Worm (Caenorhabditis elegans) whole organism, early embryonic: ENCODE data around the gene F13C5.5.

Source experiments
- B0310.2 ChIP-seq: sonication (generic microtip); optimal IDR thresholded peaks from 2 replicates; lab custom pipeline; 2016; ENCODE audit warnings: mild to moderate bottlenecking, missing genetic modification characterization, missing compliant biosample characterization
- F13C5.2 ChIP-seq: sonication (generic microtip); optimal IDR thresholded peaks from 2 replicates; lab custom pipeline; 2017; ENCODE audit warnings: mild to moderate bottlenecking, missing genetic modification characterization, inconsistent platforms, missing compliant biosample characterization
- aly-1 ChIP-seq: sonication (generic microtip); optimal IDR thresholded peaks from 2 replicates; lab custom pipeline; 2016; ENCODE audit warnings: missing genetic modification characterization, missing compliant biosample characterization
- ama-1 ChIP-seq: fragments of 150-350 bp; optimal IDR thresholded peaks from 2 replicates; lab custom pipeline; 2014
- ceh-13 ChIP-seq: fragments of 200-800 bp; sonication (Bioruptor generic); optimal IDR thresholded peaks from 2 replicates; lab custom pipeline; 2018; ENCODE audit warnings: mild to moderate bottlenecking, missing genetic modification characterization, missing compliant biosample characterization
- ceh-36 ChIP-seq: sonication (generic microtip); optimal IDR thresholded peaks from 2 replicates; lab custom pipeline; 2016; ENCODE audit warnings: missing genetic modification characterization, inconsistent platforms, missing compliant biosample characterization
- ets-7 ChIP-seq: sonication (generic microtip); optimal IDR thresholded peaks from 2 replicates; lab custom pipeline; 2016; ENCODE audit warnings: missing genotype, missing genetic modification characterization, missing compliant biosample characterization
- flt-1 ChIP-seq: fragments of 200-800 bp; sonication (Bioruptor generic); IDR thresholded peaks from 2 replicates; pipeline ENCODE4 v1.3.6; 2022; ENCODE audit warnings: missing genetic modification characterization, missing compliant biosample characterization
- hmbx-1 ChIP-seq: sonication (generic microtip); optimal IDR thresholded peaks from 2 replicates; lab custom pipeline; 2016; ENCODE audit warnings: mild to moderate bottlenecking, missing genetic modification characterization, missing compliant biosample characterization
- hmg-4 ChIP-seq: fragments of 200-800 bp; sonication (Bioruptor generic); optimal IDR thresholded peaks from 2 replicates; lab custom pipeline; 2018; ENCODE audit warnings: mild to moderate bottlenecking, missing genetic modification characterization, missing compliant biosample characterization
- hnd-1 ChIP-seq: sonication (generic microtip); optimal IDR thresholded peaks from 2 replicates; lab custom pipeline; 2016; ENCODE audit warnings: missing genetic modification characterization, missing compliant biosample characterization
- pes-1 ChIP-seq: fragments of 200-800 bp; sonication (Bioruptor generic); IDR thresholded peaks from 2 replicates; pipeline ENCODE4 v1.3.6; 2022; ENCODE audit warnings: missing genetic modification reagents, missing genetic modification characterization, missing compliant biosample characterization
- scrt-1 ChIP-seq: fragments of 200-800 bp; sonication (Bioruptor generic); IDR thresholded peaks from 2 replicates; pipeline ENCODE4 v1.3.6; 2022; ENCODE audit warnings: missing genetic modification characterization, missing compliant biosample characterization
- sea-1 ChIP-seq: fragments of 200-800 bp; sonication (Bioruptor generic); conservative IDR thresholded peaks from 2 replicates; pipeline ENCODE4 v1.3.6; 2022; ENCODE audit warnings: missing genetic modification characterization, missing compliant biosample characterization
- tbx-11 ChIP-seq: fragments of 200-800 bp; sonication (Bioruptor generic); IDR thresholded peaks from 2 replicates; pipeline ENCODE4 v1.3.6; 2022; ENCODE audit warnings: missing genetic modification characterization, missing compliant biosample characterization
- tbx-37 ChIP-seq: fragments of 200-800 bp; sonication (Bioruptor generic); conservative IDR thresholded peaks from 2 replicates; pipeline ENCODE4 v1.3.6; 2022; ENCODE audit warnings: missing genetic modification reagents, missing genetic modification characterization, missing compliant biosample characterization
- tra-4 ChIP-seq: sonication (generic microtip); optimal IDR thresholded peaks from 2 replicates; lab custom pipeline; 2017; ENCODE audit warnings: missing genetic modification characterization, missing compliant biosample characterization

F13C5.5 gene

DNA sequence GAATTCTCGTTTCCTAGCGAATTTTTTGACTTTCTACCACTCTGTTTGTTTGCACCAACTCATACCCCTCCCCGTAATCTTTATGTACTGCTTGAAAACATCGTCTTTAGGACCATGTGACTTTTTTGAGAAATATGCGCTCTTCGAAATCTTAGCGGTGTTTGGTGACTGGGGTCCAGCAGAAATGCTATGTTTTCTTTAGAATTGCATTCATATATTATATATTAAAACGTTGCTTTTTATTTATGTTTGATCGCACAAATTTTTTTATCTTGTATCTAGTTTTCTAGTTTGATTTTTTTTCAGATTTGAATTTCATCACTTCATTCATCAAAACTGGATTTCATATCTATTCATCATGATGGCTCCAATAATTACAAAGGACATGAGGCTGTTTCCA lies 6.4 kb downstream of the F13C5.5 start, which contains the start of gene F13C5.1:
Gene F13C5.1, plus strand, starts transcription at position 301 of the 400 bp plus-strand sequence.
- TF ChIP-seq hnd-1 (tag; lab: Kevin White, UChicago) (no peak), B0310.2 (no peak), hmbx-1 (tag; lab: Kevin White, UChicago) (no peak), tbx-11 (GFP tag; lab: Robert Waterston, UW) (no peak), F13C5.2 (tag; lab: Kevin White, UChicago) (no peak), ama-1 (lab: Kevin White, UChicago) (no peak), tra-4 (tag; lab: Kevin White, UChicago) (no peak), ceh-36 (tag; lab: Kevin White, UChicago) (no peak), ceh-13 (no peak), tbx-37 (GFP tag; lab: Robert Waterston, UW) (no peak), sea-1 (GFP tag; lab: Robert Waterston, UW) (no peak), scrt-1 (GFP tag; lab: Robert Waterston, UW) (no peak), hmg-4 (no peak)

DNA sequence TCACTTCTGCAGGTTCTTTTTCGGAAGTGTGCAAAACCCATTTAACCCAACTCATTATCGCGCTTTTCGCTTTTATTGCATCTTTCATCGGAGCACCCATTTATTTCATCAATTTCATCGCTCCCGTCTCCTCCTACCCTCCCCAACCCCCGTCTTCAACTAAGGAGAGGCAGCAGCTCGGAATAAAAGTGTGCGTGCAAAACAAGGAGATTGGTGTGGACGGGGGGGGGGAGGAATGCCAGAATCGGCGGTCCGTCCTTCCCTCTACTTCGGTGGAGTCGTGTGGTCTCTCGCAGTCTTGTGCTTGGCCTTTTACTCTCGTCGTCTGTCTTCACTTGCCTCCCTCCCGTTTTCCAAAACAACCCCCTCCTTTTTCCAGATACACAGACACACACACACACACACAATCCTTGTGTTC lies 6.9 kb downstream of the F13C5.5 start:
- TF ChIP-seq ceh-36 (tag; lab: Kevin White, UChicago) (no peak), F13C5.2 (tag; lab: Kevin White, UChicago) (peak; percentile 94), ama-1 (lab: Kevin White, UChicago) (no peak), flt-1 (GFP tag; lab: Robert Waterston, UW) (0 out of 2 replicates have a peak, but pooled peaks have one; percentile 8), hmg-4 (peak; percentile 86), hnd-1 (tag; lab: Kevin White, UChicago) (no peak), ceh-13 (no peak), B0310.2 (no peak), tbx-37 (GFP tag; lab: Robert Waterston, UW) (no peak), sea-1 (GFP tag; lab: Robert Waterston, UW) (no peak), aly-1 (peak; percentile 73)

ce11 chrX:600671-601070 lies 7.6 kb downstream of the F13C5.5 start:
- TF ChIP-seq ets-7 (tag; lab: Kevin White, UChicago) (no peak), tra-4 (tag; lab: Kevin White, UChicago) (no peak), ceh-36 (tag; lab: Kevin White, UChicago) (no peak), tbx-11 (GFP tag; lab: Robert Waterston, UW) (no peak), scrt-1 (GFP tag; lab: Robert Waterston, UW) (no peak), ceh-13 (no peak), flt-1 (GFP tag; lab: Robert Waterston, UW) (no peak), pes-1 (GFP tag; lab: Robert Waterston, UW) (no peak), hnd-1 (tag; lab: Kevin White, UChicago) (no peak), hmg-4 (no peak), hmbx-1 (tag; lab: Kevin White, UChicago) (no peak), ama-1 (lab: Kevin White, UChicago) (no peak), aly-1 (no peak), B0310.2 (no peak), F13C5.2 (tag; lab: Kevin White, UChicago) (no peak), tbx-37 (GFP tag; lab: Robert Waterston, UW) (no peak)

DNA sequence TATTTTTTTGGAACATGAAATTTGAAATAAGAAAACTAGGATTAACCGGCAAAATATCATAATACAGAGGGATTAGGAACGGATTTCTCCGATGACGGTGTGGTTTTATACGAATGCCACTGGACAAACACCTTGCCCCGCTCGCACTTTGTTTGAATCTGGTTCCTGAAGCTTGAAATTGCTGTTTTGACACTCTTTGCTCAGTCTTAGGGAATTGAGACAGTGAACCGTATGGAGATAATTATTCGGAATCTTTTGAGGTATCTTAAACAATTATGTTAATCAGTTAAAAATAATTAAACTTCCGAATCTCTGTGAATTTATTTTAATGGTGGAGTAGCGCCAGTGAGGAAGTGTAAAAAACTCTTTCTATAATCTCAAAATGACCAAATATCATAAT lies 8.8 kb downstream of the F13C5.5 start, which contains the start of gene F13C5.3:
Gene F13C5.3, minus strand, starts transcription at position 101 of the 400 bp plus-strand sequence.
- TF ChIP-seq ceh-36 (tag; lab: Kevin White, UChicago): peak; percentile 41
- TF ChIP-seq pes-1 (GFP tag; lab: Robert Waterston, UW): no peak
- TF ChIP-seq tra-4 (tag; lab: Kevin White, UChicago): no peak
- TF ChIP-seq B0310.2: no peak

ce11 chrX:593910-594447 lies 14.3 kb downstream of the F13C5.5 start, which contains the start of gene F13C5.2:
Gene F13C5.2 (plus strand): TSS chrX:593960.
- no peak for TF ChIP-seq tra-4 (tag; lab: Kevin White, UChicago)
- TF ChIP-seq sea-1 (GFP tag; lab: Robert Waterston, UW): no peak
- TF ChIP-seq scrt-1 (GFP tag; lab: Robert Waterston, UW): no peak
- TF ChIP-seq ama-1 (lab: Kevin White, UChicago): no peak
- TF ChIP-seq hnd-1 (tag; lab: Kevin White, UChicago): no peak
- no peak for TF ChIP-seq hmg-4
- TF ChIP-seq ceh-36 (tag; lab: Kevin White, UChicago): no peak
- no peak for TF ChIP-seq B0310.2
- no peak for TF ChIP-seq pes-1 (GFP tag; lab: Robert Waterston, UW)
- no peak for TF ChIP-seq flt-1 (GFP tag; lab: Robert Waterston, UW)
- TF ChIP-seq F13C5.2 (tag; lab: Kevin White, UChicago): no peak
- TF ChIP-seq aly-1: no peak
- TF ChIP-seq tbx-37 (GFP tag; lab: Robert Waterston, UW): no peak
- no peak for TF ChIP-seq hmbx-1 (tag; lab: Kevin White, UChicago)
- TF ChIP-seq ets-7 (tag; lab: Kevin White, UChicago): no peak
- TF ChIP-seq tbx-11 (GFP tag; lab: Robert Waterston, UW): no peak
- no peak for TF ChIP-seq ceh-13

ce11 chrX:593245-593733 lies 15.0 kb downstream of the F13C5.5 start:
- TF ChIP-seq tbx-37 (GFP tag; lab: Robert Waterston, UW): no peak
- TF ChIP-seq hnd-1 (tag; lab: Kevin White, UChicago): no peak
- 0 out of 2 replicates have a peak, but pooled peaks have one; percentile 25 for TF ChIP-seq pes-1 (GFP tag; lab: Robert Waterston, UW)
- peak; percentile 78 for TF ChIP-seq aly-1
- peak; percentile 99 for TF ChIP-seq F13C5.2 (tag; lab: Kevin White, UChicago)
- no peak for TF ChIP-seq hmbx-1 (tag; lab: Kevin White, UChicago)
- no peak for TF ChIP-seq B0310.2
- TF ChIP-seq hmg-4: peak; percentile 96
- peak; percentile 50; the same call in 1 of the 2 replicates for TF ChIP-seq scrt-1 (GFP tag; lab: Robert Waterston, UW)

ce11 chrX:591056-591455 lies 17.2 kb downstream of the F13C5.5 start:
- TF ChIP-seq ceh-36 (tag; lab: Kevin White, UChicago): no peak
- no peak for TF ChIP-seq hmg-4
- TF ChIP-seq tbx-11 (GFP tag; lab: Robert Waterston, UW): no peak
- TF ChIP-seq ceh-13: no peak
- no peak for TF ChIP-seq ets-7 (tag; lab: Kevin White, UChicago)
- no peak for TF ChIP-seq F13C5.2 (tag; lab: Kevin White, UChicago)
- TF ChIP-seq sea-1 (GFP tag; lab: Robert Waterston, UW): no peak
- no peak for TF ChIP-seq flt-1 (GFP tag; lab: Robert Waterston, UW)
- TF ChIP-seq hmbx-1 (tag; lab: Kevin White, UChicago): no peak
- no peak for TF ChIP-seq pes-1 (GFP tag; lab: Robert Waterston, UW)
